Fruit fly (Drosophila melanogaster) whole organism, prepupa: ENCODE measurements around the gene CG32554.

ENCODE experiments used
- CG7368 ChIP-seq: fragments of 200-800 bp; sonication (Bioruptor generic); optimal IDR thresholded peaks from 3 replicates; lab custom pipeline; 2016; ENCODE audit warnings: missing biosample characterization, missing genetic modification characterization
- CG9139 ChIP-seq: fragments of 200-800 bp; sonication (Bioruptor generic); optimal IDR thresholded peaks from 3 replicates; lab custom pipeline; 2017; ENCODE audit warnings: missing biosample characterization, mild to moderate bottlenecking, missing genetic modification characterization
- Eip75B ChIP-seq: fragments of 200-800 bp; sonication (Bioruptor generic); optimal IDR thresholded peaks from 3 replicates; lab custom pipeline; 2016; ENCODE audit warnings: missing biosample characterization, missing genetic modification characterization
- Sox102F ChIP-seq: fragments of 200-800 bp; sonication (Bioruptor generic); optimal IDR thresholded peaks from 2 replicates; lab custom pipeline; 2016; ENCODE audit warnings: missing biosample characterization, mild to moderate bottlenecking, missing genetic modification characterization
- eg ChIP-seq: fragments of 200-800 bp; sonication (Bioruptor generic); IDR thresholded peaks from 3 replicates; pipeline ENCODE4 v1.3.6; 2022; ENCODE audit warnings: missing biosample characterization, missing genetic modification characterization
- fd59A ChIP-seq: fragments of 200-800 bp; sonication (Bioruptor generic); optimal IDR thresholded peaks from 2 replicates; lab custom pipeline; 2017; ENCODE audit warnings: missing biosample characterization, mild to moderate bottlenecking, missing genetic modification characterization, missing genetic modification reagents

- no peak for TF ChIP-seq CG7368 (GFP tag; lab: Kevin White, UChicago)
- TF ChIP-seq Eip75B (GFP tag; lab: Kevin White, UChicago), result no peak
- no peak for TF ChIP-seq fd59A
- no peak for TF ChIP-seq Sox102F (GFP tag; lab: Kevin White, UChicago)
- no peak for TF ChIP-seq CG9139 (GFP tag; lab: Kevin White, UChicago)
- no peak for TF ChIP-seq eg (GFP tag; lab: Robert Waterston, UW)
These were observed 23.2 kb upstream of the CG32554 start for dm6 chrX:17875695-17876094.
